Fruit fly (Drosophila melanogaster): ENCODE data around the gene CG9853.

The CG9853 gene

DNA sequence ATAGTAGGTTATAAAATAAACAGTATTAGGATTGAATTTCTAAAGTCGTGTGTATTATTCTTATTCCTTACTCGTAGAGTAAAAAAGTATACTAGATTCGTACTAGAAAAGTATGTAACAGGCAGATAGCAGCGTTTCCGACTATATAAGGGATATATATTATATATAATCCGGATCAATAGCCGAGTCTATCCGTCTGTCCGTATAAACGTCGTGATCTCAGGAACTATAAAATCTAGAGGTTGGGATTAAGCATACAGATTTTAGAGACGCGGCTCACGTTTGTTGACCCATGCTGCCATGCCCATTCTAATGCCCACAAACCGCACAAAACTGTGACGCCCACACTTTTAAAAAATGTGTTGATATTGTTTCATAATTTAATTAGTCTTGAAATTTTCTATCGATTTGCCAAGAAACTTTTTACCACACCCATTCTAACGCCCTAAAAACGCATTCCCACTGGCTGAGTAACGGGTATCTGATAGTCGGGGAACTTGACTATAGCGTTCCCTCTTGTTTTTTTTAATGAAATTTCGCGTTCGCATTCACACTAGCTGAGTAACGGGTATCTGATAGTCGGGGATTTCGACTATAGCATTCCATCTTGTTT is at the start of gene CG9853:
TSS of gene CG9853 (minus strand) at position 51 of the 613 bp plus-strand sequence.
- no peak for TF ChIP-seq noc (tag; optimal IDR thresholded peaks at IDR 0.05)

DNA sequence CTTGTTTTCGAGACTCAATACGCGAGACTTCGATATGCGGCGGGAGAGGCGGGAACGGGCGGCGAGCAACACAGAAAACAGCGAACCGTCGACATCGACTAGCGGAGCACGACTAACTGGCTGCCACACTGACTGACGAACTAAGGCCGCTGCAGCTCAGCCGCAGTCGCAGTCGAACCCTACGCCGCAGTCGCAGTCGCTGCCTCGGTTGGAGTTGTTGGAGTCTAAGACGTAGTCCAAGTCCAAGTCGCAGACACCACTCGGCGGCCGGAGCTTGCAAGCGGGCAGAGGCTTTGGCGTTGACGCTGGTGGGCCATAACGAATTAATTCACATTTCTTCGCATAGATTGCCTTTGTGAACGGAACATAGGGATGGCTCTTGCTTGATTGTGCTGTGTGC is 48.9 kb upstream of the CG9853 start:
- no peak for TF ChIP-seq noc (tag; optimal IDR thresholded peaks at IDR 0.05)

DNA sequence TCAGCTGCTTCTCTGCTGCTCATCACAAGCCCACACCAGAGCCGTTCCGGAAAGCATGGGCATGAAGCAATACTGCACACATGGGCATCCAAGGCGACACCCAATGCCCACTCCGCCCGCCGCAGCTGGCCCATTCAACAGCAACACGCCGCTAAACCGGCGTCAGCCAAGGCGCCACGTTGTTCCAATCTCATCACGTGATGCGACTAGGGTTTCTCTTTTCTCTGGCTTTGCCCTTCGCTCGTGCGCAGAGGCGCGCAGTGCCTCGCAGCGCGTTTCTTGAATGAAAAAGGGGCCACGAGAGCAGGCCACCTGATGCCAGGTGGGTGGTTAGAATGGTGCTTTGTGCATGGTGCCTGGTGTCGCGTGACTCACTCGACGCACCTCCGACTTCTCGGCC is 47.4 kb upstream of the CG9853 start:
- TF ChIP-seq noc (tag; optimal IDR thresholded peaks at IDR 0.05), result no peak

DNA sequence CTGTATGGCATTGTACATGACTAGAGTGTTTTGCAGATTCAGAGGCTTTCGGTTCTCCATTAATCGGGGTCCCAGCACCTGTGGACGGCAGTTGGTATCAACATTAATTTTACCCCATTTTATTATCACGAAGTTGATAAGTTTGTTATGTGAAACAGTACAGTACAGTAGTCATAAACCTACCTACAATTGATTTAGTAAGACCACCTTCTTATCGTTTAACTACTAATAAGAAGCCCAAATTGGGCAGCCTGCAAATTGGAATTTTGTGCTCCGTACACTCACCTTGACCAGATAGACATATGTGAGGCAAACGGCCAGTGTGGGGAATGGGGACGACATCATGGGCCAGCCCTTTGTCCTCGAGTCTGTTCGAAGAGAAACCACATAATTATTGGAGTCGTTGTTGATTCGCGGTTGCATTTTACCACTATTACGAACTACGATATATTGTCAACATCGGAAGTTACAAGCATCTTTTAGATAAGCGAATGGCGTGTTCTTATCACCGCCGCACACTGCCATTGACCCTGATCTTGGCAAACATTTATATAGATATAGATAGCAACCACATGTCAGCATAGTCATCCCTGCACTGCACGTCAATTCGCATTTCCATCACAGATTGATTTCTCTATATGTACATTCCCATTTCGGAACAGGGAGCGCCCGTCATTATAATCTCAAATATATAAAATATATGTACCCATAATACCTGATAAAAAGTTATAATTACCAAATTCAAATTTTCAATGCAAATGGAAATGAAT is 44.8 kb upstream of the CG9853 start:
- TF ChIP-seq noc (tag; optimal IDR thresholded peaks at IDR 0.05), result no peak

DNA sequence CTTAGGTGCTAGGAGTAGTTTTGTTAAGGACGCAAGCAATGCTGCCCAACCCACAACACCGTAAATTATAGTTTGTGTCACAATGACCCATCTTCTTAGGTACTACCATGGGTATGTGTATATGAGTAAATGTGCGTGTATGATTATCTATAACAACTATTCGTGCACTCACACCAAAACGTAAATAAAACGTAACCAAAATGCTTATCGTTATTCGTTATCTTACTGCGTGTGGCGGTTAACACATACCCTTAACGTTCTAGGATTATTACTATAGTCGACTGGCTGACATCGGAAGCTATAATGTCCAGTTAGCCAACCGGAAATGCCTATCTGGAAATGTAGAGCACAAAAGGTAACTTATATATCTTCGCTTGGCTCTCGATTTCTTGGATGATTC is 43.3 kb upstream of the CG9853 start:
- TF ChIP-seq noc (tag; optimal IDR thresholded peaks at IDR 0.05), result no peak

DNA sequence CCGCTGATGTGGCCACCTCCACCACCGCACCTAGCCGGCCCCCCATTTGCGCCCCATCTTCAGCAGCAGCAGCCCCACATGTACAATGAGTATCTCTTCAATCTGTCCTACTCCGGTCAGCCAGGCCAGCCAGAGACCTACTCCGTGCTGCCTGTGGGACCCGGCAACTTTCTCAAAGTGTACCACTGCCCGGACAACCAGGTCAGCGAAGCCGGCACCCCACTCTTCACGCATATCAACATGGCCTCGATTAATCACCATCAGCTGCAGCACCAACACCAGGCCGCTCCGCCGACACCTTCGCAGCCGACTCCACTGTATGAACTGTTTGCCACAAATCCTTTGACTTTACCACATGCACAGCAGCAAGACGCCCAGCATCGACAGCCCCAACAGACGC is 36.0 kb upstream of the CG9853 start:
- no peak for TF ChIP-seq noc (tag; optimal IDR thresholded peaks at IDR 0.05)

DNA sequence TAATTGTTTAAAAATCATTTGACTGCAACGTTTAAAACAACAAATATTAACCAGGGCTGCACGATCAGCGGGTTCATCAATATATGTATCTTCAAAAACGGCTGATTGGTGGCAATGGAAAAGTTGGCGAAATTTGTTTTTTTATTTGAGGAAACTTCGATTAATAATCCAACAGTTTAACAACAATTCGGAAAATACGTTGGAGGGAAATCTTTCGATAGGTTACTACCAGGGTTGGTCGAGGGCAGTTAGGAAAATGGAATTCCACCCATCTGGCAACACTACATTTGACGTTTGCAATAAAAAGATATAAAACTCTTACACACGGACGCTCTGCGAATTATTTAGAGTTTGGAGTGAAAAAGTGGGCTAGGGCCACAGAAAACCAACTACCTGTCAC is 35.3 kb upstream of the CG9853 start, which contains the start of the genes Lipt2 and CG14650:
TSS of gene Lipt2 (minus strand) at position 217 of the 400 bp plus-strand sequence.
TSS of gene CG14650 (plus strand) at position 275 of the 400 bp plus-strand sequence.
- no peak for TF ChIP-seq noc (tag; optimal IDR thresholded peaks at IDR 0.05)

DNA sequence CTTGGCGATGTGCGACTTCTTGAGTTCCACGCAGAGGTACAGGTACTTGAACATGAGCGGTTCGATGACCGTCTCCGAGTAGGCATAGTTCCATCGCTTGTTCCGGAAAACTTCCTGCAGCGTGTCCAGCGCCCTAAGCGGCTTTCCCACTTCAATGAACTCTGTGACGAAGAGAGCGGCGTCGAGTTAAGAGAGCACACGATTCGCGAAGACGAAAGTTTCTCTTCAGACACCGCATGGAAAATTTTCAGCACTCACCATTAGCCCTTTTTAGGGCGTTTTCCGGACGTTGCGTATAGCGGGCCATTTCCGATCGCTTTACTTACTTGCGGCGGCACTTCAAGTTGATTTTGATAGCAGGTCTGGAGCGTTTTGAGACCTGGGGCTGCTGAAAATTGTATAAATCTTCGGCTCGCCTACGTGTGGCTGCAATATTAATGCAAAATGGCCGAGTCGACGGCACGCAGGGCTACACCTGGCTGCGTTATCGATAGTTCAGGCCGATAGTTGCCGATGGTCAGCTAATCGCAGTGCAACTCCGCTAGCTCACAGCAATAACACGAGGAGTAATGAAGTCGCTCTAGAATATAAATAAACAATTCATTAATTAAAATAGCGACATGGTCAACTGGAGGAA is 31.7 kb upstream of the CG9853 start, which contains the start of the genes eIF3a and CG1074:
TSS of gene eIF3a (minus strand) at position 455 of the 637 bp plus-strand sequence.
TSS of gene CG1074 (plus strand) at position 525 of the 637 bp plus-strand sequence.
- TF ChIP-seq noc (tag; optimal IDR thresholded peaks at IDR 0.05), result peak; percentile 64

DNA sequence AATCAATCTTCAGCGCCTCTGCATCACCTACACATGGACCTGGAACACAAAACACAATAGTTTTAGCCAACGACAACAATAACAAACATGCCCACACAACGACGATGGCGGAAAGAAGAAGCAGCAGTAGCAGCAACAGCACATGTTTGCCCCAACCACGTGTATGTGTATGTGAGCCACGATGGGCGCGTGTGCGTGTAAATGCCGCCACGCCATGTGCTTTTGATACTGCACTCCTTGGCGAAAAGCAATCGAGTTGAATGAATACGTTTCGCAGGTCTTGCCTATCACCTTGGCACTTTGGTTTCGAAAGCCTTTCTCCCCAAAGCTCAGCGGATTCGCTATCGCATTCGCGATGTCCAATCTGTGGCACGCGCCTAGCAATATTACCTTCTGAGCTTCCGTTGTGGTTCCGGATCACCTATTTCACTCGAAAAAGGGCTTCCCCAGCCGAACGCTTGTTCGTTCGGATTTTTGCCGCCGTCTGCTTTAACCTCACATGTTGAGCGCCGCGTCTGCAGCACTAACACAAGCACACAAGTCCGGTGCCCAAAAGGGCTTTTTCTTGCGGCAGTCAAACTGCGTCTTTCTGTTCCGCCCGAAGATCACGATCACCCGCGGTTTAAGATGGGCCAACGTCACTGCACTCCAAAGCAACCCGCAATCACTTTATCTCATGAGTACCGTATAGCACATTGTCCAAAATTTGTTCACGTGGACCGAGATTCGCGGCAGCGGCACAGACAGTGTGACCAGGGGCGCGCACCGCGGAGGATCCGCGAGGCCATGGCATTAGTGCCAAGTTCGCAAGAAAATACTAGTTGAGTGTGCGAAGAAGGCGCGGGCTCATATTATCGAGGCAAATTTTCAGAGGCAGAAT is 27.0 kb upstream of the CG9853 start, which contains the start of gene srl:
TSS of gene srl (minus strand) at position 751 of the 880 bp plus-strand sequence.
- no peak for TF ChIP-seq noc (tag; optimal IDR thresholded peaks at IDR 0.05)

DNA sequence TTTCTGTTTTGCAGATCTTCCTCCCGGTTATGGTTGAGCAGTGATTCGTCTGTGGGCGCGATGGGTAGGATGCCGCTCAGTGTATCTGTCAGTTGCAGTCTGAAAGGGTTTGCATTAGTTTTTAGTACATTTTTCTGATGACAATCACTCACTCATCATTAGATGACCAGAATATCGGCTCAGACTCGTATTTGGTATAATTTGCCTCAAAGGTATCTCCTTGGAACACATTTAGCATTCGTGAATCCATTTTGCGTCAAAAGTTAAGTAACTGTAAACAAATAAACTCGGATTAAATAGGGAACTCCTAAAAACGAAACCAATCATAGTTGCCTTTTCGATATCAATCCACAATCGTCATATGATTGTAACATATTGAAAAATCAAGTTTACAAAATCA is 24.9 kb upstream of the CG9853 start, which contains the start of gene CG31525:
TSS of gene CG31525 (plus strand) at position 301 of the 400 bp plus-strand sequence.
- TF ChIP-seq noc (tag; optimal IDR thresholded peaks at IDR 0.05), result no peak

DNA sequence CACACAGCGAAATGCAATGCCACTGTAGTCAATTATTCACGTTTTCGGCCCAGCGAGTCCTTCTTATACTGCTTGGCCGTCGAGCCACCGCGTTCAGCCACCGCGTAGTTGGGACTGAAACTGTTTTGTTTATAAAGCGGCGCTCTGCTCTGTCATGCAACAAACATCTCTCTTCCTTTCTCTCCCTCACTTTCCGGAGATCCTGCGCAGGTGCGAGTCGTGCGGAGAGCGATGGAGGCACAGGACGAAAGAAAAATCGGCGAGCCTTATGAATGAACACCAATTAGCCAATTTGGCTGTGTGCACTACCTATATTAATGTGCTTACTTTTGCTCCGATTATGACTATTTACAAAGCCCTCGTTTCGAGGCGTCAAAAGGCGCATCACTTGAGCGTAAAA is 17.7 kb upstream of the CG9853 start, which contains the start of gene CG32944:
TSS of gene CG32944 (minus strand) at position 97 of the 400 bp plus-strand sequence.
- no peak for TF ChIP-seq noc (tag; optimal IDR thresholded peaks at IDR 0.05)

DNA sequence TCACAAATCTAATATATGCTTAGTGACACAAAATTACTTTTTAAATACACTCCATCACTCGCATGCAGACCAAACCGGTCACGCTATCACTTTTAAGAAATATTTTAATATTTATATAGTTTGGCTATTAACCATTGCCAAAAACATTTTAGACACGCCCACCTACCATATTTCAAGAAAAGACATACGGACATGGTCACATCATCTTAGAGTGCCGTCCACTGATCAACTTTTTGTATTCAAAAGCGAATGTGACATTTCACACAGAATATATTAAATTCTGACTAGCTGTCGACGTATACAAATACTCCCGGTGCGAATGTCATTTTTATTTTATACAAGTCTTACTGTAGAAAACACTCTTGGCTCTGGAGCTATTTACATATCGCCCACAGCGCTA is 14.3 kb upstream of the CG9853 start, which contains the start of gene CG31528:
TSS of gene CG31528 (plus strand) at position 301 of the 400 bp plus-strand sequence.
- TF ChIP-seq noc (tag; optimal IDR thresholded peaks at IDR 0.05), result no peak

DNA sequence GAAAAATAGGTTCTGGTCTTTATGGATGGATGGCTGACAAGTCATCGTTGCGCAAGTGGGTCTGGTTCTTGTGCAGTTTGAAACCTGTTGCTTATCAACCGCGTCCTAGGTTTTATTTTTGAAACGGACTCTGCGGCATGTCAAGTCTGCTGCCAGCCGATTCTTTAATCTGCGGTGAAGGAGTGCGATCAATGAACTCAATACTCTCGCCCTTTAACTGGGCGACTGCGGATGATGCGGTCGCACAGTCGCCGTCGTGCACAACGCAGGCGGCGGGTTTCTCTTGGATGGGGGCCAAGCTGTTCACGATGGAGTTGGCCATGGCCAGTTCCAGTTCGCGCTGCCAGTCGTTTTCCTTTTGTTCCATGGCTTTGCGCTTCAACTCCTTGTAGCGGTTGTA is 5.5 kb upstream of the CG9853 start:
- TF ChIP-seq noc (tag; optimal IDR thresholded peaks at IDR 0.05), result no peak

DNA sequence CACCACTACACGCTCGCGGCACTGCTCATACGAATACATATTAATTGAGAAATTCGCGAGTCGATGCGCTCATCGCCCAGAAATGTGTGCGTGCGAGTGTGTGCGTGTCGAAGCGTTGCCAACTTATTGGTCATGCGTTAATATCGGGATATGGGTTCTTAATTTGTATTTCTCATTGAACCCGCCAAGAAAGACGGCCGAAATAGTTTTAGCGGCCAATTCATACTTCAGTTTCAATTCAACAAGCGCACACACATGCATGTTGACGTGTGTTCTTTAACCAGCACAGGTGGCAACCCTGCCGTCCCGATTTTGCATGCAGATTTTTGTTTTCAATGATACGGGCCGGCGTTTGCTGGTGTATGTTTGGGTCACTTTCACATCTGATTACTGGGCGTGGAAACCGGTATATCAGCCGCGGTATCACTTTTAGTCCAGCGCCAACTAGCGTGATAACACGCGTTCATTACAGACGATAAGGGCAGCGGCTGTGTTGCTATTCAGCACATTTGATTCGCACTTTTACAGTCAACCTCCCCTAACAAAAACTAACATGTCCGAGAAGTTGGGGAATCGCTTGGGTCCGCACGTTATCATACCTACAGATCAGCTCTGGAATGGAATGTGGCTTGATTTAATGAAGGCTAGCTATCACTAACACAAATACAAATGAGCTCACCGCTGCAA is 2.0 kb upstream of the CG9853 start:
- TF ChIP-seq noc (tag; optimal IDR thresholded peaks at IDR 0.05), result peak; percentile 87

Measured in whole organism, larva.